Worm (Caenorhabditis elegans) whole organism, L1 larva: ENCODE measurements around the gene pbo-4.

Experiments
- C04F5.9 ChIP-seq: sonication (generic microtip); optimal IDR thresholded peaks from 2 replicates; lab custom pipeline; 2016; ENCODE audit warnings: missing genetic modification characterization, missing compliant biosample characterization
- C34B4.2 ChIP-seq: sonication (generic microtip); optimal IDR thresholded peaks from 2 replicates; lab custom pipeline; 2017; ENCODE audit warnings: mild to moderate bottlenecking, missing genetic modification characterization, missing compliant biosample characterization
- blmp-1 ChIP-seq: fragments of 150-350 bp; optimal IDR thresholded peaks from 2 replicates; lab custom pipeline; 2014; ENCODE audit warnings: missing biosample characterization, missing genetic modification characterization
- ceh-82 ChIP-seq, 3 experiments: fragments of 150-350 bp in 1 of 3; sonication (generic microtip) in 2 of 3; optimal IDR thresholded peaks; 2 replicates each; lab custom pipeline; 2014 to 2017; ENCODE audit warnings: missing biosample characterization in 3 of 3, missing genetic modification characterization in 3 of 3
- ceh-88 ChIP-seq: fragments of 200-800 bp; sonication (Bioruptor generic); IDR thresholded peaks from 2 replicates; pipeline ENCODE4 v1.3.6; 2022; ENCODE audit warnings: missing genetic modification characterization, missing compliant biosample characterization
- dpl-1 ChIP-seq, 3 experiments: fragments of 150-350 bp in 2 of 3; sonication (generic microtip) in 1 of 3; optimal IDR thresholded peaks; 2 replicates each; lab custom pipeline; 2014 to 2017; ENCODE audit warnings: missing biosample characterization in 3 of 3, missing genetic modification characterization in 3 of 3, missing genetic modification reagents in 3 of 3
- efl-1 ChIP-seq, 4 experiments: fragments of 150-350 bp; optimal IDR thresholded peaks in 3 of 4; peaks in 1 of 4; 1 replicate in 1 of 4; 2 replicates in 3 of 4; lab custom pipeline; 2014; ENCODE audit warnings: missing biosample characterization in 2 of 4, missing genetic modification characterization in 2 of 4, missing genetic modification reagents in 2 of 4
- efl-3 ChIP-seq: fragments of 200-800 bp; sonication (Bioruptor generic); optimal IDR thresholded peaks from 2 replicates; lab custom pipeline; 2018; ENCODE audit warnings: mild to moderate bottlenecking, missing genetic modification characterization, missing compliant biosample characterization
- egl-13 ChIP-seq: sonication (generic microtip); optimal IDR thresholded peaks from 2 replicates; lab custom pipeline; 2016; ENCODE audit warnings: missing genotype, missing genetic modification reagents, missing genetic modification characterization, missing compliant biosample characterization
- ets-5 ChIP-seq: fragments of 200-800 bp; sonication (Bioruptor generic); IDR thresholded peaks from 2 replicates; pipeline ENCODE4 v1.3.6; 2022; ENCODE audit warnings: missing genetic modification characterization, missing compliant biosample characterization
- fkh-4 ChIP-seq: sonication (generic microtip); optimal IDR thresholded peaks from 2 replicates; lab custom pipeline; 2016; ENCODE audit warnings: missing compliant biosample characterization, missing genetic modification characterization, borderline replicate concordance
- fkh-8 ChIP-seq: sonication (generic microtip); optimal IDR thresholded peaks from 2 replicates; lab custom pipeline; 2016; ENCODE audit warnings: mild to moderate bottlenecking, missing genetic modification characterization, missing compliant biosample characterization
- fos-1 ChIP-seq: fragments of 150-350 bp; optimal IDR thresholded peaks from 2 replicates; lab custom pipeline; 2014; ENCODE audit warnings: missing biosample characterization, missing genetic modification characterization
- hlh-17 ChIP-seq: fragments of 200-800 bp; sonication (Bioruptor generic); optimal IDR thresholded peaks from 2 replicates; lab custom pipeline; 2018; ENCODE audit warnings: missing genetic modification characterization, mild to moderate bottlenecking, missing compliant biosample characterization, moderate library complexity, borderline replicate concordance
- hpl-2 ChIP-seq: fragments of 150-350 bp; optimal IDR thresholded peaks from 2 replicates; lab custom pipeline; 2014; ENCODE audit warnings: missing biosample characterization, missing genetic modification reagents, missing genetic modification characterization
- lin-13 ChIP-seq: fragments of 150-350 bp; optimal IDR thresholded peaks from 2 replicates; lab custom pipeline; 2014; ENCODE audit warnings: missing biosample characterization, missing genetic modification reagents, missing genetic modification characterization
- lin-14 ChIP-seq: fragments of 200-800 bp; sonication (Bioruptor generic); optimal IDR thresholded peaks from 2 replicates; lab custom pipeline; 2018; ENCODE audit warnings: mild to moderate bottlenecking, missing genetic modification characterization, moderate library complexity, missing compliant biosample characterization
- lin-15B ChIP-seq: fragments of 150-350 bp; sonication (generic microtip); optimal IDR thresholded peaks from 3 replicates; lab custom pipeline; 2014; ENCODE audit warnings: missing biosample characterization, missing genetic modification characterization
- mab-9 ChIP-seq: fragments of 200-800 bp; sonication (Bioruptor generic); IDR thresholded peaks from 2 replicates; pipeline ENCODE4 v1.3.6; 2022; ENCODE audit warnings: missing genetic modification reagents, missing genetic modification characterization, missing compliant biosample characterization
- nhr-12 ChIP-seq: sonication (generic microtip); optimal IDR thresholded peaks from 2 replicates; lab custom pipeline; 2017; ENCODE audit warnings: missing biosample characterization, missing genetic modification characterization
- nhr-19 ChIP-seq: fragments of 200-800 bp; sonication (Bioruptor generic); conservative IDR thresholded peaks from 2 replicates; pipeline ENCODE4 v1.3.6; 2022; ENCODE audit warnings: missing genetic modification characterization, missing compliant biosample characterization
- nhr-237 ChIP-seq: fragments of 150-350 bp; optimal IDR thresholded peaks from 2 replicates; lab custom pipeline; 2014; ENCODE audit warnings: missing biosample characterization, missing genetic modification characterization
- nhr-28 ChIP-seq: fragments of 150-350 bp; optimal IDR thresholded peaks from 2 replicates; lab custom pipeline; 2014; ENCODE audit warnings: missing biosample characterization, missing genetic modification characterization
- nhr-47 ChIP-seq: sonication (generic microtip); optimal IDR thresholded peaks from 2 replicates; lab custom pipeline; 2016; ENCODE audit warnings: mild to moderate bottlenecking, missing genetic modification characterization, moderate library complexity, missing compliant biosample characterization
- nhr-76 ChIP-seq: sonication (generic microtip); optimal IDR thresholded peaks from 2 replicates; lab custom pipeline; 2017; ENCODE audit warnings: missing biosample characterization, missing genetic modification characterization
- nhr-77 ChIP-seq: fragments of 150-350 bp; optimal IDR thresholded peaks from 2 replicates; lab custom pipeline; 2014; ENCODE audit warnings: missing biosample characterization, missing genetic modification characterization
- nhr-90 ChIP-seq: sonication (generic microtip); optimal IDR thresholded peaks from 2 replicates; lab custom pipeline; 2016; ENCODE audit warnings: mild to moderate bottlenecking, missing genetic modification characterization, missing compliant biosample characterization; ENCODE audit not compliant: poor library complexity
- pag-3 ChIP-seq: sonication (generic microtip); optimal IDR thresholded peaks from 2 replicates; lab custom pipeline; 2017; ENCODE audit warnings: missing genetic modification characterization, mild to moderate bottlenecking, missing compliant biosample characterization, antibody characterized with exemption, borderline replicate concordance; ENCODE audit not compliant: insufficient read depth
- rnt-1 ChIP-seq: sonication (generic microtip); optimal IDR thresholded peaks from 2 replicates; lab custom pipeline; 2016; ENCODE audit warnings: mild to moderate bottlenecking, missing genetic modification characterization, moderate library complexity, missing compliant biosample characterization
- snpc-4 ChIP-seq: fragments of 150-350 bp; optimal IDR thresholded peaks from 2 replicates; lab custom pipeline; 2014; ENCODE audit warnings: missing biosample characterization, missing genetic modification characterization
- sox-4 ChIP-seq: sonication (generic microtip); optimal IDR thresholded peaks from 2 replicates; lab custom pipeline; 2016; ENCODE audit warnings: missing genetic modification characterization, missing compliant biosample characterization
- unc-130 ChIP-seq: fragments of 150-350 bp; optimal IDR thresholded peaks from 2 replicates; lab custom pipeline; 2017; ENCODE audit warnings: missing biosample characterization, missing genetic modification characterization, inconsistent platforms
- unc-30 ChIP-seq: sonication (generic microtip); optimal IDR thresholded peaks from 2 replicates; lab custom pipeline; 2017; ENCODE audit warnings: missing biosample characterization, missing genetic modification characterization
- unc-62 ChIP-seq: fragments of 150-350 bp; optimal IDR thresholded peaks from 2 replicates; lab custom pipeline; 2014; ENCODE audit warnings: missing biosample characterization, missing genetic modification reagents, missing genetic modification characterization
- vab-15 ChIP-seq: sonication (generic microtip); optimal IDR thresholded peaks from 2 replicates; lab custom pipeline; 2017; ENCODE audit warnings: missing genotype, mild to moderate bottlenecking, missing genetic modification characterization, missing compliant biosample characterization
- xbp-1 ChIP-seq: sonication (generic microtip); optimal IDR thresholded peaks from 2 replicates; lab custom pipeline; 2016; ENCODE audit warnings: missing genetic modification characterization, missing compliant biosample characterization
- zip-4 ChIP-seq: fragments of 200-800 bp; sonication (Bioruptor generic); optimal IDR thresholded peaks from 2 replicates; lab custom pipeline; 2018; ENCODE audit warnings: mild to moderate bottlenecking, missing genetic modification characterization, moderate library complexity, missing compliant biosample characterization

pbo-4 gene

ce11 chrX:10965508-10965907 lies 11.6 kb downstream of the pbo-4 start:
- TF ChIP-seq lin-13 (no peak), xbp-1 (tag; lab: Kevin White, UChicago) (no peak), hlh-17 (GFP tag; lab: Kevin White, UChicago) (no peak), nhr-28 (tag; lab: Kevin White, UChicago) (no peak), unc-62 (GFP tag; lab: Kevin White, UChicago) (no peak), nhr-77 (tag; lab: Kevin White, UChicago) (no peak), lin-14 (GFP tag; lab: Kevin White, UChicago) (peak; percentile 47), nhr-19 (GFP tag; lab: Robert Waterston, UW) (no peak)

- no peak for TF ChIP-seq nhr-237
- TF ChIP-seq blmp-1 (tag; lab: Kevin White, UChicago), result no peak
- no peak for TF ChIP-seq fos-1 (tag; lab: Kevin White, UChicago)
- TF ChIP-seq hpl-2 (GFP tag; lab: Kevin White, UChicago), result no peak
- TF ChIP-seq zip-4 (GFP tag; lab: Kevin White, UChicago), result no peak
- no peak for TF ChIP-seq nhr-77 (tag; lab: Kevin White, UChicago)
- TF ChIP-seq snpc-4, result no peak
- no peak for TF ChIP-seq vab-15 (tag; lab: Kevin White, UChicago)
- TF ChIP-seq nhr-76 (tag; lab: Kevin White, UChicago), result no peak
- TF ChIP-seq nhr-12 (tag; lab: Kevin White, UChicago), result no peak
- TF ChIP-seq C04F5.9, result no peak
- no peak for TF ChIP-seq ceh-88 (GFP tag; lab: Robert Waterston, UW)
- TF ChIP-seq unc-130 (tag; lab: Kevin White, UChicago), result no peak
- no peak for TF ChIP-seq dpl-1 (GFP tag; optimal IDR thresholded peaks at IDR 0.05; lab: Kevin White, UChicago)
- TF ChIP-seq ets-5 (GFP tag; lab: Robert Waterston, UW), result no peak
- TF ChIP-seq nhr-47 (tag; lab: Kevin White, UChicago), result no peak
These were observed 12.3 kb downstream of the pbo-4 start, which contains the start of gene lge-1 for ce11 chrX:10966251-10966650. TSS of gene lge-1 (plus strand) at chrX:10966551.

DNA sequence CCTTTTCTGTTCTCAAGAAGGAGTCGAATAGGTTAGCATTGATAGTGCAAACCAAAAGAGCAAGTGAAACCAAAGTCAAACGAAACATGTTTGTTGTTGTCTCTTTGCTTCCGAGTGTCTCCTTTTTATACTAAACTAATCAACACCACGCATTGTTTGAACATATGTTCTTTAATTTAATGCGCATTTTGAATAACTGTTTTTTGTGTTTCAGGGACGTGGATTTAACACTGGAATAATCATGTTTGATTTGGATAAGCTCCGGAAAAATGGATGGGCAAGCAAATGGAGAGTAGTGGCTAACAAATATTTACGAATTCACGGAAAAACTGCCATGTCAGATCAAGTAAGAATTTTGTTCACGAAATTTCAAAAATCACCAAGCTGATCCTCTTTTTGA lies 13.8 kb downstream of the pbo-4 start, which contains the start of gene K09C8.9:
K09C8.9 (minus strand) TSS at position 101 of the 400 bp plus-strand sequence.
- no peak for TF ChIP-seq fkh-8 (tag; lab: Kevin White, UChicago)
- TF ChIP-seq efl-1 (optimal IDR thresholded peaks at IDR 0.05; lab: Kevin White, UChicago), result no peak
- TF ChIP-seq efl-1 (GFP tag; optimal IDR thresholded peaks at IDR 0.05 in 1 of 2; lab: Kevin White, UChicago), result peak in 1 of 2 experiments; percentile 1

DNA sequence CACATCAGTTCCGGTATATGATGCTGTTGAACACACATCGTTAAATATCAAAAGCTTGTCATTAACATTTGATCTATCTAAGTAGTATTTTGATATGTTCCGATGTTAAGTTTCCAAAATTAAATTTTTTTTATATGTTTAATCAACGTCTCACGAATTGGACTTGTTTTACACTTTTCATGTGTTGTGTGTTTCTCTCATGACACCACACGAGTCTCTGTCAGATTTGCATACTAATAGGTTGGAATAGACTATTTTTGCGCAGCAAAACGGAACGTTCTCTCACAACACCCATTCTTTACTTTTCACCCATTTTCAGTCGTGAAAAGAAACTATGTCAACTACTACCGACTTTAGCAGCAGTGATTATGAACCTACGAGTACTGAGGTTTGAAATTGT lies 16.7 kb downstream of the pbo-4 start, which contains the start of gene K09C8.8:
K09C8.8 (plus strand) TSS at position 301 of the 400 bp plus-strand sequence.
- TF ChIP-seq egl-13 (tag; lab: Kevin White, UChicago), result no peak

DNA sequence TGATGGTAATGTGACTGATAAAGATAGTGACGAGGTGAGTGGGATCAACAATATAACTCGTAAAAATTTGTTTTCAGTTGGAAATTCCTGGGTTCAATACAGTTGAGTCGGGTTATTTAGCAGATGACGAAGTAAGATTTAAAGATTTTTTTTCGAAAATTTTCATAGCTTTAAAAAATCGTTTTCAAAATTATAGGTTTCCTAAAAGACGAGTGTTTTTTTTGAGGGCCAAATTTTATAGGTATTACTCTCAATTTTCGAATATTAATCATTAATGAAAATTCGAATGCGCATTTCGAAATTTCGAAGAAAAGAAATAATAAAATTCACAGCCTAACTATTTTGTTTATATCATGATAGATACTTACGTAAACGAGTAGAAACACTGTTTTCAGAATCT lies 17.2 kb downstream of the pbo-4 start:
- TF ChIP-seq nhr-77 (tag; lab: Kevin White, UChicago), result no peak
- no peak for TF ChIP-seq efl-1 (optimal IDR thresholded peaks at IDR 0.05; lab: Kevin White, UChicago)
- peak in 1 of 2 experiments; percentile 24 for TF ChIP-seq efl-1 (GFP tag; optimal IDR thresholded peaks at IDR 0.05 in 1 of 2; lab: Kevin White, UChicago)

DNA sequence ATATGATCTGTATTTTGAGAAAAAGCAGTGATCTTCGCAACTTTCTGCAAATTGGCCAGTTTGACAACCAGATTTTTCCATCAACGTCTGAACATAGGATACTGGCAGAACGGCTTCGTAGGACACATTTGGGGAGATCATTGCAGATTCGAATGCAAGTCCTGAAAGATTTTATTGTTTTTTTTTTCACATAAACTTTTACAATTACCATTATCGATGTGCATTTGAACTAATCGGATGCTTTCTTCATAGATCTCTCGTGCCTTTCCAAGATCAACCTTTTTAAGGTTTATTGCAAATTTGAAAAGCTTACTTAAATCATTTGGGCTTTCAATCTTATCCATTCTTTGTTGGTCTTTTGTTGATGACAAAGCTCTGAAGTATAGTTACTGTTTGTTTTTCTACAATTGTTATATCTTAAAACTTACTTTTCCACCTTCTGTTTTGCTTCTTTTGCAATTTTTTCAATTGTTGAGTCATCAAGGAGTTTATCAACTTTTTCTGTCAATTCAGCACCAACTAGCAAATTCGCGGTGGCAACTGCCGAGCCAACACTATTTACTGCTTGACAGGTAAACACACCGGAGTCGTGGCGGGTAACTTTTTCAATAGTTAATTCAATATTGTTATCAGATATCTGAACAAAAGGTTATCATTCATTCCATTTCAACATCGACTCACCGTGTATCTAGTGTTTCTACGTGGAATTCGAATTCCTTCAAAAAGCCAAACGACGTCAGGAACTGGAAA lies 22.7 kb downstream of the pbo-4 start:
- no peak for TF ChIP-seq fkh-4 (tag; lab: Kevin White, UChicago)
- TF ChIP-seq efl-1 (optimal IDR thresholded peaks at IDR 0.05; lab: Kevin White, UChicago), result no peak
- peak in 1 of 2 experiments; percentile 91 for TF ChIP-seq efl-1 (GFP tag; optimal IDR thresholded peaks at IDR 0.05 in 1 of 2; lab: Kevin White, UChicago)

DNA sequence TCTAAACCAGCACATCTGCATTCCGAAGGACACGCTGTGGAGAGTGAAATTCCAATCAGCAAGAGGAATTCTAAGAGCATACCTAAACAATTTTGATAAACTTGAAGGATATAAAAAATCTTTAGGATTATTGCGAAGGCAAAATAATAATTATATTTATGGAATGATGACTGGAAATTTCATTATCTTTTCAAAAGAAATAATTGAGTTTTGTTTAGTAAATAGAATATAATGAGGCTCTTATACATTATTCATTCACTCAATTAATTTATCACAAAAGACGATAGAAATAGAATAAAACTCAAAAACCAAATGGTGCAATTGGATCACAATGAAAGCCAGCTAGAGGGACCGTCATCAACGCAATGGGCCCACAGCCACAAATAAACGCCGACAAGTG lies 25.3 kb downstream of the pbo-4 start, which contains the start of gene pxn-2:
pxn-2 (minus strand) TSS at position 101 of the 400 bp plus-strand sequence.
- TF ChIP-seq mab-9 (no peak), sox-4 (tag; lab: Kevin White, UChicago) (no peak), C34B4.2 (tag; lab: Kevin White, UChicago) (no peak), dpl-1 (GFP tag; optimal IDR thresholded peaks at IDR 0.05; lab: Kevin White, UChicago) (no peak), unc-30 (no peak), lin-15B (tag; lab: Kevin White, UChicago) (no peak), rnt-1 (tag; lab: Kevin White, UChicago) (no peak), pag-3 (tag; lab: Kevin White, UChicago) (no peak), ceh-82 (tag; optimal IDR thresholded peaks at IDR 0.05; lab: Kevin White, UChicago) (no peak), nhr-90 (tag; lab: Kevin White, UChicago) (no peak), efl-3 (no peak), egl-13 (tag; lab: Kevin White, UChicago) (no peak), C04F5.9 (no peak)
